Fruit fly (Drosophila melanogaster): ENCODE results near the gene BOD1.
A peak's percentile ranks its signal among the peaks of the same experiment; 100 is the strongest.

BOD1 gene

dm6 chr3R:27919385-27919789, 18.7 kb upstream of the BOD1 start, which contains the start of gene Boh1:
Gene Boh1 (minus strand): TSS chr3R:27919460.
- TF ChIP-seq HLH106 (tag; optimal IDR thresholded peaks at IDR 0.05): peak; percentile 45
- peak; percentile 14 for TF ChIP-seq psq (GFP tag; optimal IDR thresholded peaks at IDR 0.05)
- no peak for TF ChIP-seq dmrt93B (GFP tag; optimal IDR thresholded peaks at IDR 0.05)
- TF ChIP-seq Sp1 (GFP tag; optimal IDR thresholded peaks at IDR 0.05): peak; percentile 41
- no peak for TF ChIP-seq Mio (GFP tag; optimal IDR thresholded peaks at IDR 0.05)
- TF ChIP-seq br (GFP tag; optimal IDR thresholded peaks at IDR 0.05): no peak
- no peak for TF ChIP-seq fru (GFP tag; optimal IDR thresholded peaks at IDR 0.05)
- TF ChIP-seq CrebA (GFP tag; optimal IDR thresholded peaks at IDR 0.05; ENCODE audit: borderline replicate concordance): no peak
- no peak for TF ChIP-seq dsf (GFP tag; optimal IDR thresholded peaks at IDR 0.05; ENCODE audit: borderline replicate concordance)
- no peak for TF ChIP-seq dl (GFP tag; optimal IDR thresholded peaks at IDR 0.05; ENCODE audit: insufficient read depth in 1 of 2, partially characterized antibody in 2 of 2)
- no peak for TF ChIP-seq jim (GFP tag; optimal IDR thresholded peaks at IDR 0.05)
- no peak for TF ChIP-seq Jra (GFP tag; optimal IDR thresholded peaks at IDR 0.05)
- TF ChIP-seq h (GFP tag; optimal IDR thresholded peaks at IDR 0.05): peak; percentile 27
- TF ChIP-seq Myc (optimal IDR thresholded peaks at IDR 0.05): peak; percentile 92
- TF ChIP-seq CG9705 (GFP tag; optimal IDR thresholded peaks at IDR 0.05): no peak
- no peak for TF ChIP-seq usp (GFP tag; optimal IDR thresholded peaks at IDR 0.05)
- no peak for TF ChIP-seq Hr78 (GFP tag; optimal IDR thresholded peaks at IDR 0.05)
- TF ChIP-seq rgr (GFP tag; optimal IDR thresholded peaks at IDR 0.05): peak; percentile 53
- TF ChIP-seq ey (GFP tag; optimal IDR thresholded peaks at IDR 0.05): no peak
- TF ChIP-seq lola (GFP tag; optimal IDR thresholded peaks at IDR 0.05): no peak
- TF ChIP-seq Abd-B (GFP tag; optimal IDR thresholded peaks at IDR 0.05): no peak
- TF ChIP-seq tai (GFP tag; optimal IDR thresholded peaks at IDR 0.05): no peak
- TF ChIP-seq Vsx2 (GFP tag; optimal IDR thresholded peaks at IDR 0.05; ENCODE audit: partially characterized antibody): no peak
- no peak for TF ChIP-seq sage (GFP tag; optimal IDR thresholded peaks at IDR 0.05)
- TF ChIP-seq Dfd (GFP tag; optimal IDR thresholded peaks at IDR 0.05): no peak
- TF ChIP-seq brk (GFP tag; optimal IDR thresholded peaks at IDR 0.05): no peak
- no peak for TF ChIP-seq sv (GFP tag; optimal IDR thresholded peaks at IDR 0.05)
- no peak for TF ChIP-seq N (GFP tag; optimal IDR thresholded peaks at IDR 0.05)
- no peak for TF ChIP-seq CG32264 (GFP tag; optimal IDR thresholded peaks at IDR 0.05)
- TF ChIP-seq foxo (GFP tag; optimal IDR thresholded peaks at IDR 0.05): peak in 1 of 2 experiments; percentile 9
- TF ChIP-seq GATAd (GFP tag; optimal IDR thresholded peaks at IDR 0.05): no peak
- no peak for TF ChIP-seq pan (optimal IDR thresholded peaks at IDR 0.05)
- peak; percentile 54 for TF ChIP-seq woc (GFP tag; optimal IDR thresholded peaks at IDR 0.05)
- no peak for TF ChIP-seq Hnf4 (GFP tag; optimal IDR thresholded peaks at IDR 0.05)
- TF ChIP-seq Rel (GFP tag; optimal IDR thresholded peaks at IDR 0.05): no peak
- no peak for TF ChIP-seq Rel (tag; optimal IDR thresholded peaks at IDR 0.05)
- TF ChIP-seq OdsH (GFP tag; optimal IDR thresholded peaks at IDR 0.05): peak; percentile 28

- TF ChIP-seq Rel (GFP tag; optimal IDR thresholded peaks at IDR 0.05): no peak
- no peak for TF ChIP-seq Rel (tag; optimal IDR thresholded peaks at IDR 0.05)
- no peak for TF ChIP-seq Dfd (GFP tag; optimal IDR thresholded peaks at IDR 0.05)
- TF ChIP-seq lola (GFP tag; optimal IDR thresholded peaks at IDR 0.05): no peak
- peak; percentile 6 for TF ChIP-seq woc (GFP tag; optimal IDR thresholded peaks at IDR 0.05)
Measured at dm6 chr3R:27920883-27921282, 17.2 kb upstream of the BOD1 start, which contains the start of gene CG12259. Gene CG12259 (minus strand): TSS chr3R:27921089.

dm6 chr3R:27921982-27922672, 15.9 kb upstream of the BOD1 start, which contains the start of gene BCAS2:
Gene BCAS2 (minus strand): TSS chr3R:27922356.
- TF ChIP-seq Dfd (GFP tag; optimal IDR thresholded peaks at IDR 0.05) (no peak), Myc (optimal IDR thresholded peaks at IDR 0.05) (peak; percentile 93)
